Worm (Caenorhabditis elegans): ENCODE measurements around the gene gbh-2.

- TF ChIP-seq tra-4 (tag; optimal IDR thresholded peaks at IDR 0.05) (no peak), ama-1 (optimal IDR thresholded peaks at IDR 0.05) (no peak), ceh-13 (GFP tag; optimal IDR thresholded peaks at IDR 0.05) (no peak), F13C5.2 (tag; optimal IDR thresholded peaks at IDR 0.05) (no peak), B0310.2 (tag; optimal IDR thresholded peaks at IDR 0.05) (no peak), tbx-37 (GFP tag; conservative IDR thresholded peaks at IDR 0.05) (no peak), tbx-11 (GFP tag; IDR thresholded peaks at IDR 0.05) (no peak), pes-1 (GFP tag; IDR thresholded peaks at IDR 0.05) (no peak), scrt-1 (GFP tag; IDR thresholded peaks at IDR 0.05) (no peak), ceh-36 (tag; optimal IDR thresholded peaks at IDR 0.05) (no peak), hmbx-1 (tag; optimal IDR thresholded peaks at IDR 0.05) (no peak), sea-1 (GFP tag; conservative IDR thresholded peaks at IDR 0.05) (no peak)
Measured at ce11 chrII:8440097-8440496, 45.6 kb upstream of the gbh-2 start.
